Worm (Caenorhabditis elegans) whole organism, late embryonic: ENCODE data around the gene fkh-2.

ENCODE experiments used
- T23F11.4 ChIP-seq: fragments of 200-800 bp; sonication (Bioruptor generic); optimal IDR thresholded peaks from 2 replicates; lab custom pipeline; 2018; ENCODE audit warnings: mild to moderate bottlenecking, missing genetic modification characterization, missing compliant biosample characterization
- ama-1 ChIP-seq: fragments of 150-350 bp; optimal IDR thresholded peaks from 2 replicates; lab custom pipeline; 2014
- ceh-22 ChIP-seq: sonication (generic microtip); optimal IDR thresholded peaks from 2 replicates; lab custom pipeline; 2017; ENCODE audit warnings: missing biosample characterization, missing genetic modification characterization
- ceh-31 ChIP-seq: sonication (generic microtip); optimal IDR thresholded peaks from 2 replicates; lab custom pipeline; 2016; ENCODE audit warnings: missing genetic modification characterization, missing compliant biosample characterization
- ets-4 ChIP-seq: sonication (generic microtip); optimal IDR thresholded peaks from 2 replicates; lab custom pipeline; 2016; ENCODE audit warnings: missing genetic modification characterization, missing compliant biosample characterization
- madf-2 ChIP-seq: sonication (generic microtip); optimal IDR thresholded peaks from 2 replicates; lab custom pipeline; 2017; ENCODE audit warnings: missing genetic modification characterization, missing compliant biosample characterization
- nhr-11 ChIP-seq: fragments of 150-350 bp; optimal IDR thresholded peaks from 2 replicates; lab custom pipeline; 2014; ENCODE audit warnings: missing biosample characterization, missing genetic modification characterization
- pha-4 ChIP-seq: fragments of 150-350 bp; optimal IDR thresholded peaks from 2 replicates; lab custom pipeline; 2018; ENCODE audit warnings: missing biosample characterization, missing genetic modification reagents, missing genetic modification characterization
- pqm-1 ChIP-seq: sonication (generic microtip); optimal IDR thresholded peaks from 2 replicates; lab custom pipeline; 2016; ENCODE audit warnings: missing genetic modification characterization, missing compliant biosample characterization
- ref-2 ChIP-seq: sonication (generic microtip); optimal IDR thresholded peaks from 2 replicates; lab custom pipeline; 2016; ENCODE audit warnings: missing genetic modification characterization, missing compliant biosample characterization
- sox-2 ChIP-seq: fragments of 200-800 bp; sonication (Bioruptor generic); IDR thresholded peaks from 2 replicates; pipeline ENCODE4 v1.3.6; 2022; ENCODE audit warnings: missing genetic modification reagents, missing genetic modification characterization, missing compliant biosample characterization
- syd-9 ChIP-seq: sonication (generic microtip); optimal IDR thresholded peaks from 2 replicates; lab custom pipeline; 2016; ENCODE audit warnings: mild to moderate bottlenecking, missing genetic modification characterization, moderate library complexity, missing compliant biosample characterization
- tbx-2 ChIP-seq: sonication (generic microtip); optimal IDR thresholded peaks from 2 replicates; lab custom pipeline; 2016; ENCODE audit warnings: missing genetic modification characterization, missing compliant biosample characterization

DNA sequence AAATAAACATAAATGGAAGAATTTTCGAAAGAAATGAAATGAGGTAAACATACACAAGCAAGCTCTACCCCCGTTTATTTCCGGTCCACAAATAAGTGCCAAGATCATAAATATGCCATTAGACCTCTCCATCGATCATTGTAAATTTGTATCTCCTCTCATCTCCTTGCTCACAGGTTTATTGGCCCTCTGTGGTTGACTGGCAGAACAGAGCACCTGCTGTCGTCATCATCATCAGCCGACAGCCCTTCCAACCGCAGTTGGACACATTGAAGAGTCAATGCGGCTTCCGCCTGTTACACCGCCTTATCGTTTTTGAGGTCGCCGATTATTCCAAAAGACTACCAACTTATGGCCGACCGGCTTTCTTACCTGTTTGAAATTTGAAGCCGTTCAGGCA lies 3.5 kb downstream of the fkh-2 start:
- no peak for TF ChIP-seq sox-2 (GFP tag; lab: Robert Waterston, UW)
- TF ChIP-seq nhr-11 (tag; lab: Kevin White, UChicago): no peak
- no peak for TF ChIP-seq pqm-1 (tag; lab: Kevin White, UChicago)
- TF ChIP-seq pha-4 (tag; lab: Kevin White, UChicago): no peak
- TF ChIP-seq tbx-2 (tag; lab: Kevin White, UChicago): no peak
- no peak for TF ChIP-seq ceh-31 (tag; lab: Kevin White, UChicago)
- TF ChIP-seq ets-4 (tag; lab: Kevin White, UChicago): no peak
- no peak for TF ChIP-seq T23F11.4
- no peak for TF ChIP-seq ref-2 (tag; lab: Kevin White, UChicago)
- TF ChIP-seq syd-9: no peak
- TF ChIP-seq ceh-22: no peak
- TF ChIP-seq ama-1 (lab: Kevin White, UChicago): no peak
- TF ChIP-seq madf-2 (tag; lab: Kevin White, UChicago): no peak
